Fruit fly (Drosophila melanogaster) ovary, adult (tissue): ENCODE results near the gene MED30.

ENCODE experiments used
- CG17801 ChIP-seq: fragments of 200-800 bp; optimal IDR thresholded peaks from 2 replicates; lab custom pipeline; 2019; ENCODE audit warnings: missing biosample characterization, mild to moderate bottlenecking, missing genetic modification characterization, moderate library complexity; ENCODE audit not compliant: partially characterized antibody

MED30 gene

dm6 chr3L:654019-654418 lies at the start of gene MED30, which contains the start of gene Rev1:
Gene MED30 (minus strand): TSS chr3L:654089.
Gene Rev1 (plus strand): TSS chr3L:654363.
- peak; percentile 95 for TF ChIP-seq CG17801 (GFP tag; lab: Kevin White, UChicago)

dm6 chr3L:703160-703793 lies 49.4 kb upstream of the MED30 start:
- no peak for TF ChIP-seq CG17801 (GFP tag; lab: Kevin White, UChicago)

DNA sequence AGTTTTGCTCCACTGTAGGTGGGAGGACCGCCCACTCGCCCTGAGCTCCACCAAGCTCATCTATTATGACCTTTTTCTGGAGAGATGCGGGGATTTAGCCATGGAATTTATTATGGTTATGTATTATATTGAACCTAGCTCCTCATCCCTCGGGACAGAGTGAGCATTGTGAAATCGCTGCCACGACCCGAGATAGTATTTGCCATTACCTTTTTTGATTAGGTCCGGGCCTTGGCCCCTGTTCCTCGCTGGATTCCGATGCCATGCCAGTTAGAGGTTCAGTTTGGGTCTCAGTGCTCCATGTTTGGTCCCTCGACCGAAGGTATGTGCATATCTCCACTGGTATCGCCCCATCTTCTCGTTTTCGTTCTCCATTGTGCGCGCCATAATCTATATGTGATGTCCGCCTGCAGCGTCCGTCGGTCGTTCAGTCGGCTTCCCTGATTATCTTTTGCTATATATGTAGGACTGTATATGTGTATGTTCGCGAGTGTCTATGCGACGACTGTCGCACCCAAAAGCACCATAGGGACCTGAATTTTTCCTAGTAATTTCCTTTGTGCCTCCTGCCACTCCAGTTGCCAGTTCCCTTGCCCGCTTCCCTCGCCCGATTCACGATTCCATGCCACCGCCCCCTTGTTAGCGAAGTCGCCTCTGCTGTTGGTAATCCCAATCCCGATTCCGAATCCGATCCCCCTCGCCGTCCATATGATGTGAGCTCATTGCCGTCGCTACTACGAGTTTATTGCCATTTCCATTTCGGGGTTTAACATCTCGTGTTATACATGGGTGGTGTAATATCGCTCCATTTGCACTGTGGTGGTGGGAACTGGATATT lies 48.1 kb upstream of the MED30 start:
- no peak for TF ChIP-seq CG17801 (GFP tag; lab: Kevin White, UChicago)

- TF ChIP-seq CG17801 (GFP tag; lab: Kevin White, UChicago) = no peak
These were observed 46.5 kb upstream of the MED30 start for dm6 chr3L:700160-700917.

DNA sequence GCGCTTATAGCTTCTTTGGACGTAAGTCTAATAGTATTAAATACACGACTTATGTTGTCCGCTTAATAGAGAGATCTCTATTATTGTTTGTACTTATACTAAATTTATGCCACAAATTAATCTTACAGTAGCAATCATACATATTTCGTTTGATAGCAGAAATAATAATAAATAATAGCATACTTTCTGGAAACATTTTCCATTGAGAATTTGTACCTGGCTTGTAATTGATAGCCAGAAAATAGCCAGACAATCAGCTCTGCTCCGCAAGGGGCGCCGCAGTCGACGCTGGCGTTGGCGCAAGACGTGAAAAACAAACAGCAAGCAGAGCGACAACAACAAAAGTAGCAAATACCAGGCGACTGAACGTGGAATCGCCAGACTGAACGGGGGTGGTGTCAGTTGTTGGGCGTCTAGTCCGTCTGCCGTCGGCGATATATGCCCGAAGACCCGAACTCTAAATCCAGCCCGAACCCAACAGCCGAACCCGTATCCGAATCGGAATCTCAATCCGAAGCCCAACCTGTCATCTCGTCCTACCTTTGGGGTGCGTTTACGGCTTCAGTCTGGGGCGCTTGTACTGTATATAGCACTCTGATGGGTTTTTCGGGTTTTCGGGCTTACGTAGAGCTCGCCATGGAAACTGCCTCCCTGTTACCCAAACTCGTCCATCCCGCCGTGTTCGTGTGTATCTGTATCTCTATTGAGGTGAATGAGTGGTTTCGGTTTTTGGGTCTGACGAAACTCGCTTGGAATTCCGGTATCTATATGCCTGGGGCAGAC lies 45.7 kb upstream of the MED30 start:
- TF ChIP-seq CG17801 (GFP tag; lab: Kevin White, UChicago) = no peak

dm6 chr3L:698748-699367 lies 45.0 kb upstream of the MED30 start, which contains the start of gene CG13894:
Gene CG13894 (minus strand): TSS chr3L:699144.
- no peak for TF ChIP-seq CG17801 (GFP tag; lab: Kevin White, UChicago)

DNA sequence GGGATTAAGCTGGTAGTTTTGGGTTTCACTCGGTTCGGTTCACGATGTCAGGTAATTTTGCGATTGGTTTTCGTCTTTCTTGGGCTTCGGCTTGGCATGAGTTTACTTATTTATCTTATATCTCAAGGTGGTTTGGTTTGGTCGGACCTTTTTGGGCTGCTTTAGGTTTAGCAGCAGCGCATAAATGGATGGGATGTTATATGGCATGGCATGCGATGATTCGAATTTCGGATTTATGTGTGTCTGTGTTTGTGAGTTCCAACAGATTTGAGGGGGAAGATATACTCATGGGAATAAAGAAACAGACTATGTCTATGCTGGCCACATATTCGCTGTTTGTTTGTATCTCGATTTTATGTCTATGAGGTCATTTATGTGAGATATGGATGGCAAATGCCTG lies 43.8 kb upstream of the MED30 start:
- TF ChIP-seq CG17801 (GFP tag; lab: Kevin White, UChicago) = no peak

DNA sequence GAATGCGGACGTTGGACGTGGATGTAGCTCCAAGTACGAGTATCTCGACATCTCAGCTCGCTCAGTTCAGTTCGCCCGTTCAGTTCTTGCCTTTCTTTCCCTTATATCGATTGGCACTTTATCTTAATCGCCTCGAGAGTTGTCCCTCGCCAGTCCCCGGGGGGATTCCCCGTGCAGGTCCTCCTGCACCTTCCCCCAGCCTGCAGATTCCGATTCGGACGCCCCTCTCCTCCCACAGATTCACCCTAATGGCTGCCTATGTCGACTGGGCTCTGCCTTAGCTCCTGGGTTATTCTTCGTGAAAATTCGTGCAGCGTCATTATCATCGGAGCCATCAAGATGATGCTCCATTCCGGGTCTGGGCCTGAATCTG lies 43.2 kb upstream of the MED30 start:
- no peak for TF ChIP-seq CG17801 (GFP tag; lab: Kevin White, UChicago)

dm6 chr3L:696404-697054 lies 42.6 kb upstream of the MED30 start:
- TF ChIP-seq CG17801 (GFP tag; lab: Kevin White, UChicago) = no peak

DNA sequence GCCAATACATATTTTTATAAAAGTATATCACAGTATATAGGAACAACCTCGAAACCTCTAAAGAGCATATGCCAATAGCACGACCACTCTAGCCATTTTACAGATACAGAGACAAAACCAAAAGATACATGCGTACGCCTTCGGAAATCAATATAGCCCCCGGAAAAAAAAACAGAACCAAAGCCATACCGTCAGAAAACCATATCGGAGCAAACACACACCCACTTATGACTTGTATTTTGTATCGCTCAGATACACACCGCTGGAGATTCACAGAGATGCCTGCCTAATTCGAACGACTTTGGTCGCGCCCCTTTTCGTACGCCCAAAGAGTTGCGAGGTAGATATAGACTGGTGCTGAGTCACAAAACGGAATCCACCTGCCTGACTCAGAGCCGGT lies 41.6 kb upstream of the MED30 start:
- TF ChIP-seq CG17801 (GFP tag; lab: Kevin White, UChicago) = no peak

DNA sequence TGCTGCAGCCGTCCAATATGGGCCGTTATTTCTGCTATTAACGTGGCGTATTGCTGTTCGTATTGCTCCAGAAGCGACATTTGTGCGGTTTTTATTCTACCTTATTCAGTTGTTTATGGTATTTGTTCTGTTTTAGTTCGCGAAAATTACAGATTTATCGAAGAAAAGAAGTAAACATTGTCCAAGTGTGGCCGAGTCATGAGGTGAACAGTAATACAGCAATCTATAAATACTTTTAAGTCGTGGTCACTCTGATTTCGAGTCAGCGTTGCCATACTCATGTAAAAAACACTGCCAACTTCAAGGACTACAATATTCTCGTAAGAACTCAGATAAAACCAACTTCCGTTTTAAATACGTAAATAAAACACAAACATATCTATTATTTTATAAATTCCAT lies 38.8 kb upstream of the MED30 start, which contains the start of gene Vti1a:
Gene Vti1a (minus strand): TSS at position 221 of the 400 bp plus-strand sequence.
- peak; percentile 32 for TF ChIP-seq CG17801 (GFP tag; lab: Kevin White, UChicago)

dm6 chr3L:690031-690686 lies 36.3 kb upstream of the MED30 start, which contains the start of the genes CG32483 and RabX6:
Gene CG32483 (minus strand): TSS chr3L:690081.
Gene RabX6 (plus strand): TSS chr3L:690517.
- TF ChIP-seq CG17801 (GFP tag; lab: Kevin White, UChicago) = no peak

DNA sequence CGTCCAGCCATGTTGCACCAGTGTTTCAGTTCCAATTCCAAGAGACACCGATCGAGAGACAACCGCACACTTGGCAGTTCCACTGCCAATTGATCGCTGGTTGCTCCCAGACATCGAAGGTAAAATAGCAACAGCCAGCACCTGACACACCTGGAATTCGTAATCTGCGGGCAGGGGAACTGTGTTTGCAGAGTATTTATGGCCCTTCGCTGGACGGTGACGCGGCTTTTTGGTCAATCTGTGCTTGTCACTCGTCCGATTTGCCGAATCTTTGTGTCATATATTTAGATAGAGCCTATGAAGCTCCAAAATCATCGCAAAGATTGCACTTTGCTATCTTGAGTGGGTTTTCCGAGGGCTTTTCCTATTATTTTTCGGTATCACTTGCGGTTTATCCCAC lies 34.0 kb upstream of the MED30 start, which contains the start of gene hiro:
Gene hiro (minus strand): TSS at position 101 of the 400 bp plus-strand sequence.
- no peak for TF ChIP-seq CG17801 (GFP tag; lab: Kevin White, UChicago)
